Fruit fly (Drosophila melanogaster): ENCODE results near the gene CG7970.

Gene CG7970

DNA sequence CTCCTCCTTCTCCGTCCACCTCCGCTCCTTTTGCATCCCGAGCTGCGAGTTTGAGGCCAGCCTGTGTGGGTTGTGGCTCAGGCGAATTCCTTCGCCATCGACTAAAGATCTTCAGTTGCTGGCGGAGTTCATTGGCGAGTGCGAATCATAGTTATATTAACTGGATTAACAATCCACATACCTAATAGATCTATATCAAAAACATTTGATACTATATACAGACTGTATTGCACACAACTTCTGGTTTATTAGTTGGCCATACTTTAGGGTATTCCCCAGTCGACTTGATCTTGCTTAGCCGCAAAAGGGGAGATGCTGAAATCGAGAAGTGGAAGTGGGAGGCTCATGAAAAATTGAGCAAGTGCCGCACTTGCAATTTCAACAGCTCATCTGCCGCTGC lies 40.3 kb downstream of the CG7970 start (continued):
- TF ChIP-seq dsx (GFP tag; optimal IDR thresholded peaks at IDR 0.05; ENCODE audit: poor library complexity, severe bottlenecking): no peak
- no peak for TF ChIP-seq Eip93F (GFP tag; optimal IDR thresholded peaks at IDR 0.05)
- TF ChIP-seq spab (GFP tag; optimal IDR thresholded peaks at IDR 0.05): peak; percentile 51
- TF ChIP-seq acj6 (GFP tag; optimal IDR thresholded peaks at IDR 0.05): no peak
- TF ChIP-seq pdm3 (GFP tag; optimal IDR thresholded peaks at IDR 0.05): no peak
- TF ChIP-seq OdsH (GFP tag; optimal IDR thresholded peaks at IDR 0.05): no peak
- TF ChIP-seq CG10669 (GFP tag; optimal IDR thresholded peaks at IDR 0.05): peak; percentile 68
- TF ChIP-seq CG11294 (GFP tag; IDR thresholded peaks at IDR 0.05): no peak
- no peak for TF ChIP-seq Ets21C (GFP tag; optimal IDR thresholded peaks at IDR 0.05)
- no peak for TF ChIP-seq Lpt (GFP tag; optimal IDR thresholded peaks at IDR 0.05)
- no peak for TF ChIP-seq Sox102F (GFP tag; optimal IDR thresholded peaks at IDR 0.05)
- TF ChIP-seq Sox15 (GFP tag; optimal IDR thresholded peaks at IDR 0.05): no peak
- no peak for TF ChIP-seq Blimp-1 (GFP tag; optimal IDR thresholded peaks at IDR 0.05)
- no peak for TF ChIP-seq CG8319 (GFP tag; optimal IDR thresholded peaks at IDR 0.05)
- no peak for TF ChIP-seq CG6276 (GFP tag; optimal IDR thresholded peaks at IDR 0.05)
- no peak for TF ChIP-seq Met (GFP tag; optimal IDR thresholded peaks at IDR 0.05)

DNA sequence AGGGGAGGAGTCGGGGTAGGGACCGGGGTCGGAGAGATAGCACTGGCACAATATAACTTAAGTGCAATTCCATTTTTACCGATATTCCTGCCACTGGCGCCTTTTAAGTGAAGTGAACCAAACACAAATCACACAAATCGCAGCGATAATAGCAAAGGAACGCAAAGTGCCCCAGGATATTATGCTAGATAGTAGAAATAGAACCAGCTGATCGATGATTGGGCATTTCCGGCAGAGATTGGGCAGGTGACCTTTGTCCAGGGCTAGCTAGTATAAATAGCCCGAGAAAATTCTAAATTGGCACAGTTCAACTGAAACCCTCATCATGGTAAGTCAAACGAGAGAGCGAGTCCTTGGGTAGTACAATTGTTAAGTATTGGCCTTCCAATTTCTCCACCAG lies 41.8 kb downstream of the CG7970 start, which contains the start of gene CG12011:
Gene CG12011 (plus strand): TSS at position 301 of the 400 bp plus-strand sequence.
- TF ChIP-seq Sox102F (GFP tag; optimal IDR thresholded peaks at IDR 0.05) (no peak), Met (GFP tag; optimal IDR thresholded peaks at IDR 0.05) (no peak), spab (GFP tag; optimal IDR thresholded peaks at IDR 0.05) (no peak), CG10669 (GFP tag; optimal IDR thresholded peaks at IDR 0.05) (no peak), fd85E (GFP tag; optimal IDR thresholded peaks at IDR 0.05) (no peak), CG6276 (GFP tag; optimal IDR thresholded peaks at IDR 0.05) (no peak), CG10631 (GFP tag; optimal IDR thresholded peaks at IDR 0.05) (no peak), CG1621 (tag; optimal IDR thresholded peaks at IDR 0.05) (no peak), CG11294 (GFP tag; IDR thresholded peaks at IDR 0.05) (no peak), CG9139 (GFP tag; optimal IDR thresholded peaks at IDR 0.05) (no peak), CG11902 (GFP tag; optimal IDR thresholded peaks at IDR 0.05) (no peak), Eip75B (GFP tag; optimal IDR thresholded peaks at IDR 0.05) (no peak), CG15336 (GFP tag; IDR thresholded peaks at IDR 0.05) (no peak), ss (GFP tag; optimal IDR thresholded peaks at IDR 0.05) (no peak), lz (GFP tag; optimal IDR thresholded peaks at IDR 0.05) (no peak)

DNA sequence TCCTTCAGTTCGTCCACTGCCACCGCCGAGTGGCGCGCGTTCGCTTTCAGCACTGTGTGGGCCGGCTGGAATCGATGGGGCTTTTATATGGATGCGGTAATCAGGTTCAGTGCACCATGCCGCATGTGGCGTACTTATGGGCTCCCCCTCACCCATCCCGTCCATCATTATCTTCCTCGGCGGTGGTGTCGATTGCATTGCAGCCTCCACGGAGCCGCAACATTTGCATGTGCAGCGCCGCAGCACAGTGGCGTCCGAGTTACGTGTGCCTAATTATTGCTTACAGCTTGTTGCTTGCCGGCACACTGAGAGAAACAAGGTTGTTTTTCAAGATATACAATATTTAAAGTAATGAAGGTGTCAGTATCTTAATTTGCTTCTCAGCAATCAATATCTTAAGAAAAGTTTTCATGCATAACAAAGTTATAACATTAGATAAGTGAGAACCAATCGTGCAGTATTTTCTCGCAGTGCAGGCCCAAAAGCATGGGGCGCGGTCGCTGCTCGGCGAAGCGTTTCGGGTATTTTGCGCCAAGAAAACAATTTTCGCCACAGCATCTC lies 49.9 kb downstream of the CG7970 start, which contains the start of gene CG13931:
Gene CG13931 (minus strand): TSS at position 41 of the 561 bp plus-strand sequence.
- TF ChIP-seq Ets96B (tag; optimal IDR thresholded peaks at IDR 0.05): peak; percentile 53
- peak; percentile 79 for TF ChIP-seq CG32006 (GFP tag; optimal IDR thresholded peaks at IDR 0.05)
- TF ChIP-seq Sox102F (GFP tag; optimal IDR thresholded peaks at IDR 0.05): peak; percentile 64
- TF ChIP-seq esn (GFP tag; optimal IDR thresholded peaks at IDR 0.05): peak; percentile 63
- TF ChIP-seq CG8319 (GFP tag; optimal IDR thresholded peaks at IDR 0.05): peak; percentile 5
- TF ChIP-seq CG34406 (GFP tag; optimal IDR thresholded peaks at IDR 0.05): peak; percentile 60
- TF ChIP-seq ss (GFP tag; optimal IDR thresholded peaks at IDR 0.05): peak; percentile 17 to 38
- peak; percentile 16 for TF ChIP-seq CG16779 (tag; optimal IDR thresholded peaks at IDR 0.05)
- TF ChIP-seq OdsH (GFP tag; optimal IDR thresholded peaks at IDR 0.05): peak; percentile 68
- TF ChIP-seq cyc (GFP tag; optimal IDR thresholded peaks at IDR 0.05): peak; percentile 62
- peak; percentile 57 for TF ChIP-seq spab (GFP tag; optimal IDR thresholded peaks at IDR 0.05)
- TF ChIP-seq Blimp-1 (GFP tag; optimal IDR thresholded peaks at IDR 0.05): no peak
- peak; percentile 56 for TF ChIP-seq CG6276 (GFP tag; optimal IDR thresholded peaks at IDR 0.05)
- peak; percentile 62 for TF ChIP-seq Lpt (GFP tag; optimal IDR thresholded peaks at IDR 0.05)
- TF ChIP-seq topi (GFP tag; optimal IDR thresholded peaks at IDR 0.05): peak; percentile 53
- TF ChIP-seq CG9139 (GFP tag; optimal IDR thresholded peaks at IDR 0.05): peak; percentile 45
- peak; percentile 54 for TF ChIP-seq CG11294 (GFP tag; IDR thresholded peaks at IDR 0.05)
- no peak for TF ChIP-seq Hr38 (GFP tag; optimal IDR thresholded peaks at IDR 0.05)
- TF ChIP-seq achi (GFP tag; optimal IDR thresholded peaks at IDR 0.05): peak; percentile 53
- TF ChIP-seq CG6163 (GFP tag; IDR thresholded peaks at IDR 0.05): peak; percentile 83
- TF ChIP-seq CG1621 (tag; optimal IDR thresholded peaks at IDR 0.05): peak; percentile 64
- peak; percentile 84 for TF ChIP-seq eg (GFP tag; IDR thresholded peaks at IDR 0.05)
- peak; percentile 67 for TF ChIP-seq CG10669 (GFP tag; optimal IDR thresholded peaks at IDR 0.05)
- TF ChIP-seq CG3032 (tag; optimal IDR thresholded peaks at IDR 0.05): peak; percentile 54
- TF ChIP-seq Eip78C (GFP tag): peak; percentile 90
- peak; percentile 67 for TF ChIP-seq Met (GFP tag; optimal IDR thresholded peaks at IDR 0.05)
- TF ChIP-seq CG7368 (GFP tag; optimal IDR thresholded peaks at IDR 0.05): peak; percentile 72
- TF ChIP-seq svp (GFP tag): peak; percentile 82
- TF ChIP-seq net (GFP tag; optimal IDR thresholded peaks at IDR 0.05): peak; percentile 72
- no peak for TF ChIP-seq CG6854 (GFP tag; optimal IDR thresholded peaks at IDR 0.05)
- TF ChIP-seq Sox14 (GFP tag; optimal IDR thresholded peaks at IDR 0.05): peak; percentile 68
- peak; percentile 62 for TF ChIP-seq CG6808 (GFP tag; optimal IDR thresholded peaks at IDR 0.05)
- peak; percentile 60 for TF ChIP-seq lz (GFP tag; optimal IDR thresholded peaks at IDR 0.05)
- peak; percentile 16 for TF ChIP-seq Ets21C (GFP tag; optimal IDR thresholded peaks at IDR 0.05)
- peak; percentile 25 for TF ChIP-seq dac (GFP tag; optimal IDR thresholded peaks at IDR 0.05)

Data from whole organism, prepupa.